Worm (Caenorhabditis elegans): Measurements from ENCODE around the gene mltn-10.

DNA sequence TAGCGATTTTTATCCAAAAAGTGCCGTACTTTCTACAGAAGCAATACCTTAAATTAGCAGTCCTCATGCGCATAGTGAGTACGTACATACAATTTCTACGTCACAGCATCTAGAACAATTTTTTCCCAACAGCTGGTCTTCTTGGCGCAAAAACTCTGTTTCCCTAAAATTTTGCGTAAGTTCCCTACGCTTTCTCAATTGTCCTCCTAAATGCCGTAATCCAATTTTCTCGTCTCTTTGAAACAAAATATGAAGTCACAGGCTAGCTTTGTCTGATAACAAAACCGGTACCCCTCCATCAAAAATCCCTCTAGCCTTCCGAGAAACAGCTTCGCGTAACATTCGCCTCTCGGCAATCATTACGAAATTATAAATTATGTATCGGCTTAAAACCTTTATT, 10.0 kb downstream of the mltn-10 start, which contains the start of gene C38C6.3:
- no peak for TF ChIP-seq dpl-1 (GFP tag; optimal IDR thresholded peaks at IDR 0.05)
- TF ChIP-seq tra-1 (GFP tag; IDR thresholded peaks at IDR 0.05) = no peak

All from whole organism, L4 larva.